Worm (Caenorhabditis elegans) whole organism, late embryonic: ENCODE measurements around the gene grl-30.

Experiments used
- ceh-14 ChIP-seq: sonication (generic microtip); optimal IDR thresholded peaks from 2 replicates; lab custom pipeline; 2016; ENCODE audit warnings: missing genotype, missing genetic modification characterization, missing compliant biosample characterization
- ceh-19 ChIP-seq: fragments of 200-800 bp; sonication (Bioruptor generic); optimal IDR thresholded peaks from 2 replicates; lab custom pipeline; 2018; ENCODE audit warnings: mild to moderate bottlenecking, missing genetic modification characterization, missing compliant biosample characterization
- ceh-9 ChIP-seq: sonication (generic microtip); optimal IDR thresholded peaks from 2 replicates; lab custom pipeline; 2016; ENCODE audit warnings: mild to moderate bottlenecking, missing genetic modification characterization, inconsistent platforms, missing compliant biosample characterization
- pqm-1 ChIP-seq: sonication (generic microtip); optimal IDR thresholded peaks from 2 replicates; lab custom pipeline; 2016; ENCODE audit warnings: missing genetic modification characterization, missing compliant biosample characterization
- ttx-3 ChIP-seq: sonication (generic microtip); optimal IDR thresholded peaks from 2 replicates; lab custom pipeline; 2016; ENCODE audit warnings: missing genetic modification reagents, missing genetic modification characterization, missing compliant biosample characterization
- unc-86 ChIP-seq: sonication (generic microtip); optimal IDR thresholded peaks from 2 replicates; lab custom pipeline; 2016; ENCODE audit warnings: missing genetic modification characterization, missing compliant biosample characterization

- TF ChIP-seq ceh-19 (GFP tag; lab: Kevin White, UChicago) (no peak), ceh-14 (tag; lab: Kevin White, UChicago) (no peak), unc-86 (tag; lab: Kevin White, UChicago) (no peak), pqm-1 (tag; lab: Kevin White, UChicago) (no peak), ttx-3 (tag; lab: Kevin White, UChicago) (no peak), ceh-9 (tag; lab: Kevin White, UChicago) (no peak)
Observed at ce11 chrV:3551765-3552164, 4.3 kb upstream of the grl-30 start, which contains the start of gene grl-28.
